Fruit fly (Drosophila melanogaster) whole organism, embryonic: ENCODE data around the gene RNF220.

Source experiments
- Asciz ChIP-seq: fragments of 200-800 bp; sonication (Bioruptor generic); optimal IDR thresholded peaks from 2 replicates; lab custom pipeline; 2017; ENCODE audit warnings: missing biosample characterization, mild to moderate bottlenecking, missing genetic modification characterization, missing genetic modification reagents
- Atf6 ChIP-seq: fragments of 200-800 bp; sonication (Bioruptor generic); IDR thresholded peaks from 2 replicates; pipeline ENCODE4 v1.3.6; 2022; ENCODE audit warnings: missing biosample characterization, missing genetic modification characterization
- Bteb2 ChIP-seq: fragments of 200-800 bp; sonication (Bioruptor generic); optimal IDR thresholded peaks from 2 replicates; lab custom pipeline; 2016; ENCODE audit warnings: missing biosample characterization, missing genetic modification characterization
- CG10209 ChIP-seq: fragments of 200-800 bp; sonication (Bioruptor generic); optimal IDR thresholded peaks from 3 replicates; lab custom pipeline; 2017; ENCODE audit warnings: missing biosample characterization, mild to moderate bottlenecking, missing genetic modification characterization, missing genetic modification reagents
- CG10979 ChIP-seq: fragments of 200-800 bp; sonication (Bioruptor generic); optimal IDR thresholded peaks from 2 replicates; lab custom pipeline; 2018; ENCODE audit warnings: missing biosample characterization, mild to moderate bottlenecking, missing genetic modification characterization, moderate library complexity
- CG11696 ChIP-seq: fragments of 200-800 bp; sonication (Bioruptor generic); IDR thresholded peaks from 2 replicates; pipeline ENCODE4 v1.3.6; 2022; ENCODE audit warnings: missing biosample characterization, missing genetic modification characterization
- CG13296 ChIP-seq: fragments of 200-800 bp; sonication (Bioruptor generic); optimal IDR thresholded peaks from 3 replicates; lab custom pipeline; 2018; ENCODE audit warnings: missing biosample characterization, mild to moderate bottlenecking, missing genetic modification characterization
- CG14014 ChIP-seq: fragments of 200-800 bp; sonication (Bioruptor generic); IDR thresholded peaks from 2 replicates; pipeline ENCODE4 v1.3.6; 2022; ENCODE audit warnings: missing biosample characterization, missing genetic modification characterization
- CG1529 ChIP-seq: fragments of 200-800 bp; sonication (Bioruptor generic); optimal IDR thresholded peaks from 3 replicates; lab custom pipeline; 2018; ENCODE audit warnings: missing biosample characterization, missing genetic modification characterization
- CG15479 ChIP-seq: fragments of 200-800 bp; sonication (Bioruptor generic); optimal IDR thresholded peaks from 3 replicates; lab custom pipeline; 2019; ENCODE audit warnings: missing biosample characterization, mild to moderate bottlenecking, missing genetic modification characterization, moderate library complexity
- CG1647 ChIP-seq: fragments of 200-800 bp; sonication (Bioruptor generic); optimal IDR thresholded peaks from 3 replicates; lab custom pipeline; 2016; ENCODE audit warnings: missing biosample characterization, missing genetic modification characterization
- CG17568 ChIP-seq: fragments of 200-800 bp; sonication (Bioruptor generic); optimal IDR thresholded peaks from 2 replicates; lab custom pipeline; 2018; ENCODE audit warnings: missing biosample characterization, mild to moderate bottlenecking, missing genetic modification characterization, moderate library complexity
- CG17802 ChIP-seq: fragments of 200-800 bp; sonication (Bioruptor generic); optimal IDR thresholded peaks from 2 replicates; lab custom pipeline; 2018; ENCODE audit warnings: missing biosample characterization, mild to moderate bottlenecking, missing genetic modification characterization, moderate library complexity
- CG18262 ChIP-seq: fragments of 200-800 bp; optimal IDR thresholded peaks from 3 replicates; lab custom pipeline; 2019; ENCODE audit warnings: missing biosample characterization, mild to moderate bottlenecking, missing genetic modification characterization, moderate library complexity
- CG2202 ChIP-seq: fragments of 200-800 bp; sonication (Bioruptor generic); optimal IDR thresholded peaks from 2 replicates; lab custom pipeline; 2018; ENCODE audit warnings: missing biosample characterization, mild to moderate bottlenecking, missing genetic modification characterization
- CG3847 ChIP-seq: fragments of 200-800 bp; sonication (Bioruptor generic); IDR thresholded peaks from 2 replicates; pipeline ENCODE4 v1.3.6; 2022; ENCODE audit warnings: missing biosample characterization, missing genetic modification characterization
- CG4404 ChIP-seq: fragments of 200-800 bp; sonication (Bioruptor generic); IDR thresholded peaks from 2 replicates; pipeline ENCODE4 v1.3.6; 2022; ENCODE audit warnings: missing biosample characterization, missing genetic modification characterization
- CG6791 ChIP-seq: fragments of 200-800 bp; sonication (Bioruptor generic); IDR thresholded peaks from 3 replicates; pipeline ENCODE4 v1.3.6; 2022; ENCODE audit warnings: missing biosample characterization, missing genetic modification characterization; ENCODE audit not compliant: partially characterized antibody
- CoRest ChIP-seq: fragments of 200-800 bp; sonication (Bioruptor generic); optimal IDR thresholded peaks from 3 replicates; lab custom pipeline; 2018; ENCODE audit warnings: missing biosample characterization, mild to moderate bottlenecking, missing genetic modification characterization, moderate library complexity
- Dp ChIP-seq: fragments of 200-800 bp; sonication (Bioruptor generic); optimal IDR thresholded peaks from 2 replicates; lab custom pipeline; 2018; ENCODE audit warnings: missing biosample characterization, mild to moderate bottlenecking, missing genetic modification characterization, moderate library complexity
- Elba2 ChIP-seq: fragments of 200-800 bp; sonication (Bioruptor generic); optimal IDR thresholded peaks from 3 replicates; lab custom pipeline; 2016; ENCODE audit warnings: missing biosample characterization, missing genetic modification characterization
- H2.0 ChIP-seq: fragments of 200-800 bp; sonication (Bioruptor generic); IDR thresholded peaks from 2 replicates; pipeline ENCODE4 v1.3.6; 2022; ENCODE audit warnings: missing biosample characterization, missing genetic modification characterization
- NC2β ChIP-seq: fragments of 200-800 bp; sonication (Bioruptor generic); optimal IDR thresholded peaks from 2 replicates; lab custom pipeline; 2016; ENCODE audit warnings: missing biosample characterization, missing genetic modification characterization
- Optix ChIP-seq: fragments of 200-800 bp; sonication (Bioruptor generic); IDR thresholded peaks from 3 replicates; pipeline ENCODE4 v1.3.6; 2022; ENCODE audit warnings: missing biosample characterization, missing genetic modification characterization
- Poxn ChIP-seq: fragments of 200-800 bp; sonication (Bioruptor generic); IDR thresholded peaks from 2 replicates; pipeline ENCODE4 v1.3.6; 2022; ENCODE audit warnings: missing biosample characterization, missing genetic modification characterization
- Ptx1 ChIP-seq: fragments of 200-800 bp; sonication (Bioruptor generic); IDR thresholded peaks from 2 replicates; pipeline ENCODE4 v1.3.6; 2022; ENCODE audit warnings: missing biosample characterization, missing genetic modification characterization
- YL-1 ChIP-seq: fragments of 200-800 bp; sonication (Bioruptor generic); optimal IDR thresholded peaks from 3 replicates; lab custom pipeline; 2017; ENCODE audit warnings: missing biosample characterization, mild to moderate bottlenecking, missing genetic modification characterization
- ab ChIP-seq: fragments of 200-800 bp; sonication (Bioruptor generic); optimal IDR thresholded peaks from 2 replicates; lab custom pipeline; 2016; ENCODE audit warnings: missing biosample characterization, missing genetic modification characterization
- caup ChIP-seq: fragments of 200-800 bp; sonication (Bioruptor generic); optimal IDR thresholded peaks from 3 replicates; lab custom pipeline; 2017; ENCODE audit warnings: missing biosample characterization, mild to moderate bottlenecking, missing genetic modification characterization, moderate library complexity; ENCODE audit not compliant: severe bottlenecking
- chm ChIP-seq: fragments of 200-800 bp; sonication (Bioruptor generic); IDR thresholded peaks from 2 replicates; pipeline ENCODE4 v1.3.6; 2022; ENCODE audit warnings: missing biosample characterization, missing genetic modification characterization
- disco-r ChIP-seq: fragments of 200-800 bp; sonication (Bioruptor generic); optimal IDR thresholded peaks from 2 replicates; lab custom pipeline; 2016; ENCODE audit warnings: missing biosample characterization, missing genetic modification characterization
- en ChIP-seq: fragments of 200-800 bp; sonication (Bioruptor generic); optimal IDR thresholded peaks from 2 replicates; lab custom pipeline; 2016; ENCODE audit warnings: missing biosample characterization, missing genetic modification characterization
- exex ChIP-seq: fragments of 200-800 bp; sonication (Bioruptor generic); optimal IDR thresholded peaks from 4 replicates; lab custom pipeline; 2018; ENCODE audit warnings: missing biosample characterization, mild to moderate bottlenecking, missing genetic modification characterization, moderate library complexity
- fd3F ChIP-seq: fragments of 200-800 bp; sonication (Bioruptor generic); optimal IDR thresholded peaks from 2 replicates; lab custom pipeline; 2018; ENCODE audit warnings: missing biosample characterization, mild to moderate bottlenecking, missing genetic modification characterization, moderate library complexity
- gcm ChIP-seq: fragments of 200-800 bp; sonication (Bioruptor generic); optimal IDR thresholded peaks from 2 replicates; lab custom pipeline; 2019; ENCODE audit warnings: missing biosample characterization, mild to moderate bottlenecking, missing genetic modification characterization, moderate library complexity
- gsb-n ChIP-seq: fragments of 200-800 bp; sonication (Bioruptor generic); optimal IDR thresholded peaks from 3 replicates; lab custom pipeline; 2018; ENCODE audit warnings: missing biosample characterization, mild to moderate bottlenecking, missing genetic modification characterization
- hkb ChIP-seq, 2 experiments: fragments of 200-800 bp in 1 of 2; fragments of >200 bp in 1 of 2; sonication (Bioruptor generic) in 1 of 2; IDR thresholded peaks in 1 of 2; optimal IDR thresholded peaks in 1 of 2; 2 replicates each; pipeline versions ENCODE4 v1.3.6 to Lab custom; 2017 to 2022; ENCODE audit warnings: missing biosample characterization in 1 of 2, missing genetic modification characterization in 1 of 2
- jigr1 ChIP-seq: fragments of 200-800 bp; sonication (Bioruptor generic); IDR thresholded peaks from 3 replicates; pipeline ENCODE4 v1.3.6; 2022; ENCODE audit warnings: missing biosample characterization, missing genetic modification characterization
- lilli ChIP-seq: fragments of 200-800 bp; sonication (Bioruptor generic); optimal IDR thresholded peaks from 3 replicates; lab custom pipeline; 2016; ENCODE audit warnings: missing biosample characterization, missing genetic modification characterization
- lov ChIP-seq, 2 experiments: fragments of 200-800 bp in 1 of 2; fragments of >200 bp in 1 of 2; sonication (Bioruptor generic) in 1 of 2; IDR thresholded peaks in 1 of 2; optimal IDR thresholded peaks in 1 of 2; 2 replicates in 1 of 2; 3 replicates in 1 of 2; pipeline versions ENCODE4 v1.3.6 to Lab custom; 2017 to 2022; ENCODE audit warnings: missing biosample characterization in 1 of 2, missing genetic modification characterization in 1 of 2
- pros ChIP-seq: fragments of 200-800 bp; sonication (Bioruptor generic); optimal IDR thresholded peaks from 3 replicates; lab custom pipeline; 2019; ENCODE audit warnings: missing biosample characterization, mild to moderate bottlenecking, missing genetic modification characterization, moderate library complexity
- psq ChIP-seq: fragments of 200-800 bp; sonication (Bioruptor generic); optimal IDR thresholded peaks from 2 replicates; lab custom pipeline; 2017; ENCODE audit warnings: missing biosample characterization, missing genetic modification characterization
- sens ChIP-seq: fragments of 200-800 bp; sonication (Bioruptor generic); peaks from one replicate; lab custom pipeline; 2016; ENCODE audit warnings: missing biosample characterization, missing genetic modification characterization
- sens-2 ChIP-seq: fragments of 200-800 bp; sonication (Bioruptor generic); IDR thresholded peaks from 2 replicates; pipeline ENCODE4 v1.3.6; 2022; ENCODE audit warnings: missing biosample characterization, missing genetic modification characterization
- sob ChIP-seq: fragments of 200-800 bp; sonication (Bioruptor generic); IDR thresholded peaks from 2 replicates; pipeline ENCODE4 v1.3.6; 2022; ENCODE audit warnings: missing biosample characterization, missing genetic modification characterization
- tap ChIP-seq: fragments of 200-800 bp; optimal IDR thresholded peaks from 3 replicates; lab custom pipeline; 2019; ENCODE audit warnings: missing biosample characterization, mild to moderate bottlenecking, missing genetic modification characterization, moderate library complexity
- tx ChIP-seq: fragments of 200-800 bp; sonication (Bioruptor generic); optimal IDR thresholded peaks from 2 replicates; lab custom pipeline; 2016; ENCODE audit warnings: missing biosample characterization, missing genetic modification characterization
- zfh1 ChIP-seq: fragments of 200-800 bp; sonication (Bioruptor generic); IDR thresholded peaks from 3 replicates; pipeline ENCODE4 v1.3.6; 2022; ENCODE audit warnings: missing biosample characterization, missing genetic modification characterization

Gene RNF220

dm6 chr3R:22753895-22754774 is 27.9 kb upstream of the RNF220 start (continued):
- TF ChIP-seq Optix (GFP tag; lab: Robert Waterston, UW), result peak; percentile 34; the same call in 1 of the 3 replicates
- TF ChIP-seq CG6791 (GFP tag; lab: Robert Waterston, UW), result 0 out of 3 replicates have a peak, but pooled peaks have one; percentile 14
- TF ChIP-seq CG18262 (tag; lab: Kevin White, UChicago), result peak; percentile 77
- TF ChIP-seq sens-2, result no peak; the same call in 1 of the 2 replicates
- peak; percentile 22 for TF ChIP-seq disco-r
- no peak for TF ChIP-seq Bteb2 (GFP tag; lab: Kevin White, UChicago)
- TF ChIP-seq gcm (GFP tag; lab: Kevin White, UChicago), result peak; percentile 25
- no peak for TF ChIP-seq Dp
- TF ChIP-seq tx, result no peak
- TF ChIP-seq ab, result no peak
- no peak for TF ChIP-seq Poxn (GFP tag; lab: Robert Waterston, UW)
- no peak for TF ChIP-seq gsb-n (tag; lab: Kevin White, UChicago)
- TF ChIP-seq CG1529, result peak; percentile 22
- peak; percentile 16 for TF ChIP-seq CG13296 (GFP tag; lab: Kevin White, UChicago)
- no peak for TF ChIP-seq lov (optimal IDR thresholded peaks at IDR 0.05; lab: Kevin White, UChicago)
- 0 out of 3 replicates have a peak, but pooled peaks have one; percentile 55 for TF ChIP-seq lov (GFP tag; IDR thresholded peaks at IDR 0.05; lab: Robert Waterston, UW)
- no peak for TF ChIP-seq Atf6 (GFP tag; lab: Robert Waterston, UW)
- TF ChIP-seq CG1647, result no peak
- peak; percentile 61 for TF ChIP-seq CG10209 (GFP tag; lab: Kevin White, UChicago)
- peak; percentile 58 for TF ChIP-seq lilli
- no peak for TF ChIP-seq exex (tag; lab: Kevin White, UChicago)
- TF ChIP-seq sob (GFP tag; lab: Robert Waterston, UW), result peak; percentile 56
- no peak for TF ChIP-seq en
- TF ChIP-seq Elba2 (GFP tag; lab: Kevin White, UChicago), result no peak
- TF ChIP-seq CG10979 (tag; lab: Kevin White, UChicago), result peak; percentile 55
- peak; percentile 42; the same call in 2 of the 3 replicates for TF ChIP-seq zfh1
- TF ChIP-seq fd3F (GFP tag; lab: Kevin White, UChicago), result peak; percentile 28
- TF ChIP-seq hkb (optimal IDR thresholded peaks at IDR 0.05; lab: Kevin White, UChicago), result no peak
- TF ChIP-seq hkb (GFP tag; IDR thresholded peaks at IDR 0.05; lab: Robert Waterston, UW), result peak; percentile 14; the same call in 1 of the 2 replicates
- TF ChIP-seq YL-1, result no peak
- TF ChIP-seq Ptx1, result peak; percentile 65
- TF ChIP-seq CG17802 (tag; lab: Kevin White, UChicago), result no peak
- no peak for TF ChIP-seq NC2β (GFP tag; lab: Kevin White, UChicago)
- TF ChIP-seq tap (tag; lab: Kevin White, UChicago), result peak; percentile 50
- TF ChIP-seq CG17568, result peak; percentile 19
- TF ChIP-seq CG3847, result peak; percentile 41; the same call in 1 of the 2 replicates
- TF ChIP-seq pros (GFP tag; lab: Kevin White, UChicago), result no peak
- no peak for TF ChIP-seq psq (GFP tag; lab: Kevin White, UChicago)
- TF ChIP-seq CG4404 (GFP tag; lab: Robert Waterston, UW), result no peak
- no peak for TF ChIP-seq CG11696 (GFP tag; lab: Robert Waterston, UW)
- TF ChIP-seq H2.0 (GFP tag; lab: Robert Waterston, UW), result peak; percentile 58
- TF ChIP-seq chm (GFP tag; lab: Robert Waterston, UW), result peak; percentile 83
- TF ChIP-seq CG15479 (GFP tag; lab: Kevin White, UChicago), result no peak
- TF ChIP-seq caup (GFP tag; lab: Kevin White, UChicago), result peak; percentile 9
- peak; percentile 85 for TF ChIP-seq CoRest (tag; lab: Kevin White, UChicago)
- TF ChIP-seq CG2202 (tag; lab: Kevin White, UChicago), result no peak
- peak; percentile 51; the same call in 1 of the 3 replicates for TF ChIP-seq jigr1
- peak; percentile 92 for TF ChIP-seq sens
- TF ChIP-seq Asciz (GFP tag; lab: Kevin White, UChicago), result peak; percentile 60
- TF ChIP-seq CG14014 (GFP tag; lab: Robert Waterston, UW), result peak; percentile 50; the same call in 1 of the 2 replicates
